Worm (Caenorhabditis elegans) whole organism, early embryonic: ENCODE measurements around the gene srt-44.

ENCODE experiments used
- F13C5.2 ChIP-seq: sonication (generic microtip); optimal IDR thresholded peaks from 2 replicates; lab custom pipeline; 2017; ENCODE audit warnings: mild to moderate bottlenecking, missing genetic modification characterization, inconsistent platforms, missing compliant biosample characterization
- aly-1 ChIP-seq: sonication (generic microtip); optimal IDR thresholded peaks from 2 replicates; lab custom pipeline; 2016; ENCODE audit warnings: missing genetic modification characterization, missing compliant biosample characterization
- ama-1 ChIP-seq: fragments of 150-350 bp; optimal IDR thresholded peaks from 2 replicates; lab custom pipeline; 2014
- ceh-13 ChIP-seq: fragments of 200-800 bp; sonication (Bioruptor generic); optimal IDR thresholded peaks from 2 replicates; lab custom pipeline; 2018; ENCODE audit warnings: mild to moderate bottlenecking, missing genetic modification characterization, missing compliant biosample characterization
- ceh-36 ChIP-seq: sonication (generic microtip); optimal IDR thresholded peaks from 2 replicates; lab custom pipeline; 2016; ENCODE audit warnings: missing genetic modification characterization, inconsistent platforms, missing compliant biosample characterization
- ets-7 ChIP-seq: sonication (generic microtip); optimal IDR thresholded peaks from 2 replicates; lab custom pipeline; 2016; ENCODE audit warnings: missing genotype, missing genetic modification characterization, missing compliant biosample characterization
- flt-1 ChIP-seq: fragments of 200-800 bp; sonication (Bioruptor generic); IDR thresholded peaks from 2 replicates; pipeline ENCODE4 v1.3.6; 2022; ENCODE audit warnings: missing genetic modification characterization, missing compliant biosample characterization
- hmg-4 ChIP-seq: fragments of 200-800 bp; sonication (Bioruptor generic); optimal IDR thresholded peaks from 2 replicates; lab custom pipeline; 2018; ENCODE audit warnings: mild to moderate bottlenecking, missing genetic modification characterization, missing compliant biosample characterization
- pes-1 ChIP-seq: fragments of 200-800 bp; sonication (Bioruptor generic); IDR thresholded peaks from 2 replicates; pipeline ENCODE4 v1.3.6; 2022; ENCODE audit warnings: missing genetic modification reagents, missing genetic modification characterization, missing compliant biosample characterization
- scrt-1 ChIP-seq: fragments of 200-800 bp; sonication (Bioruptor generic); IDR thresholded peaks from 2 replicates; pipeline ENCODE4 v1.3.6; 2022; ENCODE audit warnings: missing genetic modification characterization, missing compliant biosample characterization
- tbx-11 ChIP-seq: fragments of 200-800 bp; sonication (Bioruptor generic); IDR thresholded peaks from 2 replicates; pipeline ENCODE4 v1.3.6; 2022; ENCODE audit warnings: missing genetic modification characterization, missing compliant biosample characterization
- tbx-37 ChIP-seq: fragments of 200-800 bp; sonication (Bioruptor generic); conservative IDR thresholded peaks from 2 replicates; pipeline ENCODE4 v1.3.6; 2022; ENCODE audit warnings: missing genetic modification reagents, missing genetic modification characterization, missing compliant biosample characterization
- tra-4 ChIP-seq: sonication (generic microtip); optimal IDR thresholded peaks from 2 replicates; lab custom pipeline; 2017; ENCODE audit warnings: missing genetic modification characterization, missing compliant biosample characterization

DNA sequence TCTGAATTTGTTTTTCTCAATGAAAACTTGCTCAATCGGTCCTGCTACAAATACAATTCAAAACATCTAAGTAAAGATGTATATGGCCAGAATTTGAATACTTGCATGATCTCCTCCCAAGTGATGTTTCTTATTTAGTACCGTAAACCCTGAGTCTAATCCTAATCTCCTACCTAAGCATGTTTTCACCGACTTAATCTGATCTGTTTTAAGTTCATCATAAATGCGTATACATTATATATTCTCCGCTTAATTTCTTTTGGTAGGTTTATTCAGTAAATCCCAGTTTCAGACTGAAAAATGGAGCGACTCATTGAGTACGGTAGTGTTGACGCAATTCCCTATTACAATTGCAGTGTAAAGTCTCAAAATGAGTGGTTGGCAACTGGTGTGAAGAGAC is 29.0 kb upstream of the srt-44 start, which contains the start of gene srt-50:
- no peak for TF ChIP-seq ama-1 (lab: Kevin White, UChicago)
- no peak for TF ChIP-seq tra-4 (tag; lab: Kevin White, UChicago)
- TF ChIP-seq hmg-4 (GFP tag; lab: Kevin White, UChicago), result no peak
- no peak for TF ChIP-seq ceh-36 (tag; lab: Kevin White, UChicago)
- TF ChIP-seq tbx-37 (GFP tag; lab: Robert Waterston, UW), result no peak
- TF ChIP-seq tbx-11 (GFP tag; lab: Robert Waterston, UW), result no peak
- no peak for TF ChIP-seq flt-1 (GFP tag; lab: Robert Waterston, UW)
- TF ChIP-seq ets-7 (tag; lab: Kevin White, UChicago), result no peak
- no peak for TF ChIP-seq pes-1 (GFP tag; lab: Robert Waterston, UW)
- no peak for TF ChIP-seq scrt-1
- TF ChIP-seq aly-1 (tag; lab: Kevin White, UChicago), result no peak
- TF ChIP-seq ceh-13, result no peak
- no peak for TF ChIP-seq F13C5.2 (tag; lab: Kevin White, UChicago)
